Fruit fly (Drosophila melanogaster): ENCODE measurements around the gene CG3638.

The CG3638 gene

dm6 chrX:1236475-1236874, at the start of gene CG3638:
TSS of gene CG3638 (minus strand) at chrX:1236684.
- TF ChIP-seq EcR (GFP tag; optimal IDR thresholded peaks at IDR 0.05) (no peak), Dll (optimal IDR thresholded peaks at IDR 0.05) (no peak), pan (optimal IDR thresholded peaks at IDR 0.05) (no peak), CG8478 (optimal IDR thresholded peaks at IDR 0.05) (no peak), psq (optimal IDR thresholded peaks at IDR 0.05) (no peak), usp (GFP tag; optimal IDR thresholded peaks at IDR 0.05) (no peak)

dm6 chrX:1286136-1286535, 49.7 kb upstream of the CG3638 start:
- TF ChIP-seq CG8478 (optimal IDR thresholded peaks at IDR 0.05) (no peak), psq (optimal IDR thresholded peaks at IDR 0.05) (no peak), pan (optimal IDR thresholded peaks at IDR 0.05) (no peak), Dll (optimal IDR thresholded peaks at IDR 0.05) (no peak), usp (GFP tag; optimal IDR thresholded peaks at IDR 0.05) (no peak), EcR (GFP tag; optimal IDR thresholded peaks at IDR 0.05) (no peak)

- TF ChIP-seq EcR (GFP tag; optimal IDR thresholded peaks at IDR 0.05) (no peak), Dll (optimal IDR thresholded peaks at IDR 0.05) (no peak), pan (optimal IDR thresholded peaks at IDR 0.05) (no peak), usp (GFP tag; optimal IDR thresholded peaks at IDR 0.05) (no peak), psq (optimal IDR thresholded peaks at IDR 0.05) (no peak), CG8478 (optimal IDR thresholded peaks at IDR 0.05) (no peak)
Observed at dm6 chrX:1285273-1285672, 48.8 kb upstream of the CG3638 start.

- TF ChIP-seq Dll (optimal IDR thresholded peaks at IDR 0.05) (no peak), EcR (GFP tag; optimal IDR thresholded peaks at IDR 0.05) (no peak), pan (optimal IDR thresholded peaks at IDR 0.05) (no peak), CG8478 (optimal IDR thresholded peaks at IDR 0.05) (no peak), psq (optimal IDR thresholded peaks at IDR 0.05) (no peak), usp (GFP tag; optimal IDR thresholded peaks at IDR 0.05) (no peak)
Observed at dm6 chrX:1284238-1284637, 47.8 kb upstream of the CG3638 start.

dm6 chrX:1282953-1283568, 46.6 kb upstream of the CG3638 start:
- TF ChIP-seq usp (GFP tag; optimal IDR thresholded peaks at IDR 0.05) (no peak), EcR (GFP tag; optimal IDR thresholded peaks at IDR 0.05) (no peak), pan (optimal IDR thresholded peaks at IDR 0.05) (no peak), CG8478 (optimal IDR thresholded peaks at IDR 0.05) (no peak), psq (optimal IDR thresholded peaks at IDR 0.05) (no peak), Dll (optimal IDR thresholded peaks at IDR 0.05) (no peak)

dm6 chrX:1282433-1282832, 45.9 kb upstream of the CG3638 start:
- TF ChIP-seq usp (GFP tag; optimal IDR thresholded peaks at IDR 0.05), result no peak
- no peak for TF ChIP-seq pan (optimal IDR thresholded peaks at IDR 0.05)

dm6 chrX:1278825-1279643, 42.5 kb upstream of the CG3638 start:
- TF ChIP-seq usp (GFP tag; optimal IDR thresholded peaks at IDR 0.05), result no peak
- no peak for TF ChIP-seq psq (optimal IDR thresholded peaks at IDR 0.05)
- TF ChIP-seq pan (optimal IDR thresholded peaks at IDR 0.05), result no peak

- TF ChIP-seq psq (optimal IDR thresholded peaks at IDR 0.05) (no peak), EcR (GFP tag; optimal IDR thresholded peaks at IDR 0.05) (no peak), pan (optimal IDR thresholded peaks at IDR 0.05) (peak; percentile 59)
Observed at dm6 chrX:1277528-1277883, 41.0 kb upstream of the CG3638 start.

- TF ChIP-seq psq (optimal IDR thresholded peaks at IDR 0.05) (no peak), usp (GFP tag; optimal IDR thresholded peaks at IDR 0.05) (no peak), EcR (GFP tag; optimal IDR thresholded peaks at IDR 0.05) (no peak), CG8478 (optimal IDR thresholded peaks at IDR 0.05) (no peak), Dll (optimal IDR thresholded peaks at IDR 0.05) (no peak), pan (optimal IDR thresholded peaks at IDR 0.05) (no peak)
Observed at dm6 chrX:1276757-1277527, 40.5 kb upstream of the CG3638 start.

dm6 chrX:1276047-1276756, 39.7 kb upstream of the CG3638 start:
- TF ChIP-seq Dll (optimal IDR thresholded peaks at IDR 0.05) (peak; percentile 79), EcR (GFP tag; optimal IDR thresholded peaks at IDR 0.05) (no peak), usp (GFP tag; optimal IDR thresholded peaks at IDR 0.05) (no peak), psq (optimal IDR thresholded peaks at IDR 0.05) (no peak)

dm6 chrX:1275018-1275820, 38.7 kb upstream of the CG3638 start, which contains the start of gene Atf3:
TSS of gene Atf3 (minus strand) at chrX:1275284.
- no peak for TF ChIP-seq usp (GFP tag; optimal IDR thresholded peaks at IDR 0.05)
- TF ChIP-seq EcR (GFP tag; optimal IDR thresholded peaks at IDR 0.05), result no peak
- no peak for TF ChIP-seq psq (optimal IDR thresholded peaks at IDR 0.05)
- TF ChIP-seq pan (optimal IDR thresholded peaks at IDR 0.05), result no peak
- no peak for TF ChIP-seq CG8478 (optimal IDR thresholded peaks at IDR 0.05)
- TF ChIP-seq Dll (optimal IDR thresholded peaks at IDR 0.05), result no peak
